Fruit fly (Drosophila melanogaster): ENCODE data around the gene CG15927.
A peak's percentile ranks its signal among the peaks of the same experiment; 100 is the strongest.

The CG15927 gene

DNA sequence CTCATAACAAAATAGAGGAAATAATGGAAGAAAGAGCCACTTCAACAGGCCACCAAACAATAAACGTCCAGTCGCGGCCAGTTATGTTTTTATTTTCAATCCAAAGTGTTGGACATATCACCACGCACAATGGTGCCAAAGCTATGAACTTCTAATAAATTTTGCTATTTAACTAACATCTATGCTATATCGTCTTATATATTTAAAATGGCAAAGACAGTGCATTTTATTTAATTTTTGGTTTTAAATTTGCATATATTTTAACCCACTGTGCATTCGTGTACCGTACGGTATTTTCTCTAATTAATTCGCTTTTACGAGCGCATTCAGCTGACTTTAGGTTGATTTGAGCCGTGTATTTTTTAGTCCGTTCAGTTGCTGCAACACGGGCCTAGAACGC, at the start of gene CG15927:
TSS of gene CG15927 (plus strand) at position 372 of the 400 bp plus-strand sequence.
- TF ChIP-seq Ets96B (tag; optimal IDR thresholded peaks at IDR 0.05) = no peak
- TF ChIP-seq CG6163 (GFP tag; IDR thresholded peaks at IDR 0.05) = no peak
- TF ChIP-seq CG8119 (GFP tag; IDR thresholded peaks at IDR 0.05) = peak; percentile 59; the same call in 2 of the 3 replicates
- TF ChIP-seq dac (GFP tag; optimal IDR thresholded peaks at IDR 0.05) = no peak
- TF ChIP-seq Hr39 (GFP tag; optimal IDR thresholded peaks at IDR 0.05) = peak; percentile 13
- TF ChIP-seq lz (GFP tag; optimal IDR thresholded peaks at IDR 0.05) = peak; percentile 6
- no peak for TF ChIP-seq ss (GFP tag; optimal IDR thresholded peaks at IDR 0.05)
- peak; percentile 14 for TF ChIP-seq CG10631 (GFP tag; optimal IDR thresholded peaks at IDR 0.05)
- no peak for TF ChIP-seq CG3919 (GFP tag; optimal IDR thresholded peaks at IDR 0.05)
- peak; percentile 46; the same call in 2 of the 3 replicates for TF ChIP-seq eg (GFP tag; IDR thresholded peaks at IDR 0.05)
- no peak for TF ChIP-seq fkh (GFP tag; optimal IDR thresholded peaks at IDR 0.05)
- no peak for TF ChIP-seq cyc (GFP tag; optimal IDR thresholded peaks at IDR 0.05)
- no peak for TF ChIP-seq esn (GFP tag; optimal IDR thresholded peaks at IDR 0.05)
- TF ChIP-seq pdm3 (GFP tag; optimal IDR thresholded peaks at IDR 0.05) = peak; percentile 13
- TF ChIP-seq Smox (GFP tag; optimal IDR thresholded peaks at IDR 0.05) = peak; percentile 13
- TF ChIP-seq CG32006 (GFP tag; optimal IDR thresholded peaks at IDR 0.05) = peak; percentile 46
- TF ChIP-seq OdsH (GFP tag; optimal IDR thresholded peaks at IDR 0.05) = peak; percentile 16
- no peak for TF ChIP-seq fd85E (GFP tag; optimal IDR thresholded peaks at IDR 0.05)
- TF ChIP-seq Eip78C (GFP tag) = peak; percentile 59
- peak; percentile 19 for TF ChIP-seq acj6 (GFP tag; optimal IDR thresholded peaks at IDR 0.05)
- no peak for TF ChIP-seq vri (GFP tag; optimal IDR thresholded peaks at IDR 0.05)
- no peak for TF ChIP-seq CG6792 (GFP tag; optimal IDR thresholded peaks at IDR 0.05)
- TF ChIP-seq CG6854 (GFP tag; optimal IDR thresholded peaks at IDR 0.05) = no peak
- TF ChIP-seq CG15336 (GFP tag; IDR thresholded peaks at IDR 0.05) = peak; percentile 47; the same call in 1 of the 2 replicates
- TF ChIP-seq Hr4 (GFP tag; optimal IDR thresholded peaks at IDR 0.05) = peak; percentile 64
- peak; percentile 13 for TF ChIP-seq Met (GFP tag; optimal IDR thresholded peaks at IDR 0.05)
- no peak for TF ChIP-seq spab (GFP tag; optimal IDR thresholded peaks at IDR 0.05)

DNA sequence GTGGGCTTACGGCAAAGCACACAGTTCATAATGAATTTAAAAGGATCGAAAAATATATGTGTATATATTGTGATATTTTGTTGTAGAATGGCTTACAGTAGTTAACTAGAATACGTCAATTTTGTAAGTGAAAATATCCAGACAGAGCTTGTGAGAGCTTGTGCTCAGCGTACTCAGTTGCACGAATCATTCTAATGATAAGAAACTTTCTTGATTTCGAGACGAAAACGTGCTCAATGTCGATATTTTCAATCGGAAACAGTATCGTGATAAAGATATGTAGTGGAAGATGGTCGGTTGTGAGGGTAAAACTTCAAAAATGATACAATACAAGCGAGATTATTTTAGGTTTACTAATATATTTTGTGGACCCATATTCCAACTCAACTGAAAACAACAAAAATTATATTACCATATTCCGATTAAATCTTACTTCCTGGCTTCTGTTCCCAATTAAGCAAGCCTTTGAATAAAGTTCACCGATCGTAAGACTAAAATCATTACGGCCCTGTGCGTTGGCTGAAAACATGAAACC, 46.1 kb upstream of the CG15927 start, which contains the start of the genes CG32651 and CG2574:
TSS of gene CG32651 (minus strand) at position 101 of the 535 bp plus-strand sequence.
TSS of gene CG2574 (plus strand) at position 485 of the 535 bp plus-strand sequence.
- TF ChIP-seq Ets96B (tag; optimal IDR thresholded peaks at IDR 0.05) (no peak), Hr38 (GFP tag; optimal IDR thresholded peaks at IDR 0.05) (no peak), achi (GFP tag; optimal IDR thresholded peaks at IDR 0.05) (no peak), CG10631 (GFP tag; optimal IDR thresholded peaks at IDR 0.05) (no peak), CG3919 (GFP tag; optimal IDR thresholded peaks at IDR 0.05) (no peak), CG6808 (GFP tag; optimal IDR thresholded peaks at IDR 0.05) (no peak)

DNA sequence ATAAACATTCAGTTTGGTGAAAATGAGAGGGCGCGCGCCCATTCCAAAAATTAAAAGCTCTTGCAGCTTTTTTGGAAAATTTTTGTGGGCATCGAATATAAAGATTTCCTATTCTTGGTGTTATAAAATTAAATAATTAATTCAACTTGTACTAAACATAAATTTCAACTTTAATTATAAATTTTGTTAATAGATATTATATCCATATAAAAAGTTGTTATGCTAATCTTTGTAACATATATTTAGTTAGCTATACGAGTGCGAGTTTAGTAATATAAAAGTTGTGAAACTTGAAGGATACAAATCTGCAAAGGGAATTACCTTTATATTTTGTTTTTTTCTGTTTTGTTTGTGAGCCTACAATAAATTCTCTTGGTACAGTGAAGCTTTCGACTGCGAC, 23.1 kb upstream of the CG15927 start:
- no peak for TF ChIP-seq CG9139 (GFP tag; optimal IDR thresholded peaks at IDR 0.05)
- no peak for TF ChIP-seq pdm3 (GFP tag; optimal IDR thresholded peaks at IDR 0.05)
- TF ChIP-seq Sox15 (GFP tag; optimal IDR thresholded peaks at IDR 0.05) = no peak
- no peak for TF ChIP-seq Sox102F (GFP tag; optimal IDR thresholded peaks at IDR 0.05)
- no peak for TF ChIP-seq cyc (GFP tag; optimal IDR thresholded peaks at IDR 0.05)
- TF ChIP-seq Smox (GFP tag; optimal IDR thresholded peaks at IDR 0.05) = no peak
- TF ChIP-seq OdsH (GFP tag; optimal IDR thresholded peaks at IDR 0.05) = no peak

DNA sequence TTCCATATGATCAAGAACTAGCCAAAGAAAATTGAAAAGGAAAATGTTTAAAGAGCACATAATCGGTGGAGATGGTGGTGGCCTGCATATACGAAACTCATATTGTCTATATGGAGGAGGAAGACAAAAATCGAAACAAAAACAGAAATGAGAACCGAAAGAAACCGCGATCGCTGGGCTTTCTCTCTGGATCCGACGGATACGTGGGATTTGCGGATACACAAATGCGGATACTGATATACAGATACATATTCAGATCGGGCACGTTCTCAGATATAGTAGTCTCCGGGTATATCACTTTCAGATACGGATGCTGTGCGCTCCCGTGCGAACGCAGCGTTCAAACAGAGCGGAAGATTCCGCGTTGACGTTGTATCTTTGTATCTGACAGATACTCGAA, 22.6 kb upstream of the CG15927 start, which contains the start of gene Pkcdelta:
TSS of gene Pkcdelta (plus strand) at position 301 of the 400 bp plus-strand sequence.
- TF ChIP-seq CG8632 (GFP tag; optimal IDR thresholded peaks at IDR 0.05) (no peak), esn (GFP tag; optimal IDR thresholded peaks at IDR 0.05) (no peak), CG11902 (GFP tag; optimal IDR thresholded peaks at IDR 0.05) (no peak), pdm3 (GFP tag; optimal IDR thresholded peaks at IDR 0.05) (no peak), Ets96B (tag; optimal IDR thresholded peaks at IDR 0.05) (no peak), Sox15 (GFP tag; optimal IDR thresholded peaks at IDR 0.05) (no peak), CG7368 (GFP tag; optimal IDR thresholded peaks at IDR 0.05) (no peak), fd59A (GFP tag; optimal IDR thresholded peaks at IDR 0.05) (no peak), CG31627 (GFP tag; optimal IDR thresholded peaks at IDR 0.05) (no peak), CG6276 (GFP tag; optimal IDR thresholded peaks at IDR 0.05) (no peak), CG6808 (GFP tag; optimal IDR thresholded peaks at IDR 0.05) (no peak), lz (GFP tag; optimal IDR thresholded peaks at IDR 0.05) (no peak), Eip93F (GFP tag; optimal IDR thresholded peaks at IDR 0.05) (no peak), CG10631 (GFP tag; optimal IDR thresholded peaks at IDR 0.05) (no peak), CG16779 (tag; optimal IDR thresholded peaks at IDR 0.05) (no peak), Sox102F (GFP tag; optimal IDR thresholded peaks at IDR 0.05) (no peak)
